Fruit fly (Drosophila melanogaster): ENCODE measurements around the gene CG12259.
A peak's percentile ranks its signal among the peaks of the same experiment; 100 is the strongest.

CG12259 gene

DNA sequence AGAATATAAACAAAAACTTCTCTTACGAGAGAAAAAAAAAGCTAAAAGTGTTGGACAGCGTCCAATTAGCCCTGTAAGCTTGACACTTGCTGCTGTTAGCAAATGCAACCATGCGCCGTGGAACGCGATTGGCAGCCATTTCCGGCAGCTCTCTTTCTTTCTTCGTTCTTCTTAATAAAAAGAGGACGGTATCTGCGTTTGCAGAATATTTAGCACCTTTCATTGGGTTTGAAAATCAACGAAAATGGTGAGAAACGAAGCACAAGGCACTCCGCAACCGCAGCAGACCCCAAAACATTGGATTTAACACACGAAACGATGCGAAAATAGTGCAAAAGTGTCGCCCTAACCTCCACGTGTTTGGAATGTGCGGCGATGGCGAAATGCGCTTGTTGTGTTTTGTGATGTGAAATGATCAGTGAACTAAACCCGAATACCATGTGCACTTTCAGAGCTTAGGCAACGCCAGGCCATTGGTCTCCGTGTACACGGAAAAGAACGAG is 1.8 kb upstream of the CG12259 start, which contains the start of gene RpL4 (continued):
- TF ChIP-seq Jarid2 (GFP tag; optimal IDR thresholded peaks at IDR 0.05) (peak; percentile 50), seq (GFP tag; IDR thresholded peaks at IDR 0.05) (peak; percentile 72), gem (tag; optimal IDR thresholded peaks at IDR 0.05) (peak; percentile 59), pan (optimal IDR thresholded peaks at IDR 0.05) (no peak), pan (GFP tag; optimal IDR thresholded peaks at IDR 0.05 in 1 of 2, IDR thresholded peaks at IDR 0.05 in 1 of 2) (peak in 1 of 2 experiments; percentile 79), Ravus (GFP tag; IDR thresholded peaks at IDR 0.05) (no peak; the same call in 1 of the 2 replicates), CG6683 (GFP tag; optimal IDR thresholded peaks at IDR 0.05) (peak; percentile 69), CG17912 (GFP tag; optimal IDR thresholded peaks at IDR 0.05) (peak; percentile 96), CG8089 (GFP tag; optimal IDR thresholded peaks at IDR 0.05) (peak; percentile 78), Hr78 (GFP tag; optimal IDR thresholded peaks at IDR 0.05) (peak in 1 of 2 experiments; percentile 19), CG1832 (GFP tag; optimal IDR thresholded peaks at IDR 0.05) (no peak), CG2875 (GFP tag; optimal IDR thresholded peaks at IDR 0.05) (peak; percentile 88), CG13624 (GFP tag; optimal IDR thresholded peaks at IDR 0.05) (peak; percentile 86), CG32772 (GFP tag; IDR thresholded peaks at IDR 0.05) (peak; percentile 42; the same call in 1 of the 2 replicates), repo (GFP tag; optimal IDR thresholded peaks at IDR 0.05) (peak; percentile 71), CG42726 (GFP tag; IDR thresholded peaks at IDR 0.05; ENCODE audit: partially characterized antibody) (no peak), en (GFP tag; optimal IDR thresholded peaks at IDR 0.05) (peak; percentile 76), CG11723 (GFP tag; optimal IDR thresholded peaks at IDR 0.05) (peak; percentile 79), MTF-1 (GFP tag; optimal IDR thresholded peaks at IDR 0.05; ENCODE audit: borderline replicate concordance) (peak; percentile 96), gsb-n (tag; optimal IDR thresholded peaks at IDR 0.05) (peak; percentile 69), CG8290 (GFP tag; optimal IDR thresholded peaks at IDR 0.05) (peak; percentile 85), CG8290 (tag; optimal IDR thresholded peaks at IDR 0.05) (peak; percentile 86 to 91), CG11085 (GFP tag; IDR thresholded peaks at IDR 0.05) (peak; percentile 68; the same call in 1 of the 2 replicates), dimm (GFP tag; IDR thresholded peaks at IDR 0.05) (peak; percentile 51; the same call in 1 of the 2 replicates), bigmax (GFP tag; optimal IDR thresholded peaks at IDR 0.05) (peak; percentile 87), wdn (GFP tag; IDR thresholded peaks at IDR 0.05) (peak; percentile 41; the same call in 1 of the 2 replicates), org-1 (GFP tag; optimal IDR thresholded peaks at IDR 0.05) (peak; percentile 71), sr (GFP tag; IDR thresholded peaks at IDR 0.05) (peak; percentile 89), Bteb2 (GFP tag; optimal IDR thresholded peaks at IDR 0.05) (peak; percentile 72), dati (GFP tag; IDR thresholded peaks at IDR 0.05) (peak; percentile 56), CG30020 (tag; optimal IDR thresholded peaks at IDR 0.05) (peak; percentile 38), Vsx1 (GFP tag; optimal IDR thresholded peaks at IDR 0.05) (peak; percentile 83), otp (GFP tag; IDR thresholded peaks at IDR 0.05) (peak; percentile 93), CG8765 (GFP tag; IDR thresholded peaks at IDR 0.05) (no peak), Fer3 (tag; optimal IDR thresholded peaks at IDR 0.05) (peak; percentile 85), Oli (tag; optimal IDR thresholded peaks at IDR 0.05) (peak; percentile 70), CG31441 (GFP tag; IDR thresholded peaks at IDR 0.05) (peak; percentile 82), Mad (GFP tag; optimal IDR thresholded peaks at IDR 0.05) (peak; percentile 79), cad (GFP tag; optimal IDR thresholded peaks at IDR 0.05) (no peak), Elba2 (GFP tag; optimal IDR thresholded peaks at IDR 0.05) (no peak), NC2β (GFP tag; optimal IDR thresholded peaks at IDR 0.05) (peak; percentile 96), CG13894 (tag; optimal IDR thresholded peaks at IDR 0.05) (peak; percentile 71), lov (optimal IDR thresholded peaks at IDR 0.05) (no peak), lov (GFP tag; IDR thresholded peaks at IDR 0.05) (peak; percentile 87), Sox100B (GFP tag; optimal IDR thresholded peaks at IDR 0.05) (peak; percentile 87), pzg (GFP tag; optimal IDR thresholded peaks at IDR 0.05) (peak; percentile 45), CG15073 (GFP tag; optimal IDR thresholded peaks at IDR 0.05) (no peak), CG11560 (tag; IDR thresholded peaks at IDR 0.05) (no peak), CG13775 (GFP tag; optimal IDR thresholded peaks at IDR 0.05) (peak; percentile 95), CG10565 (GFP tag; optimal IDR thresholded peaks at IDR 0.05) (no peak), CG9797 (GFP tag; optimal IDR thresholded peaks at IDR 0.05) (peak; percentile 27)

All from whole organism, embryonic.